Worm (Caenorhabditis elegans) whole organism, midembryonic: Measurements from ENCODE around the gene W06A7.2.

Experiments
- T22C8.4 ChIP-seq: fragments of 200-800 bp; sonication (Bioruptor generic); IDR thresholded peaks from 2 replicates; pipeline ENCODE4 v1.3.6; 2022; ENCODE audit warnings: missing genetic modification characterization, missing compliant biosample characterization
- cog-1 ChIP-seq: sonication (generic microtip); optimal IDR thresholded peaks from 2 replicates; lab custom pipeline; 2016; ENCODE audit warnings: missing genetic modification characterization, missing compliant biosample characterization
- flt-1 ChIP-seq: fragments of 200-800 bp; sonication (Bioruptor generic); IDR thresholded peaks from 2 replicates; pipeline ENCODE4 v1.3.6; 2022; ENCODE audit warnings: missing genetic modification characterization, missing compliant biosample characterization
- klf-2 ChIP-seq: fragments of 200-800 bp; sonication (Bioruptor generic); conservative IDR thresholded peaks from 2 replicates; pipeline ENCODE4 v1.3.6; 2022; ENCODE audit warnings: missing genetic modification reagents, missing genetic modification characterization, missing compliant biosample characterization
- med-1 ChIP-seq: sonication (generic microtip); optimal IDR thresholded peaks from 2 replicates; lab custom pipeline; 2017; ENCODE audit warnings: missing genetic modification characterization, mild to moderate bottlenecking, missing compliant biosample characterization, antibody characterized with exemption, missing genetic modification reagents; ENCODE audit not compliant: insufficient read depth
- ref-1 ChIP-seq: fragments of 200-800 bp; sonication (Bioruptor generic); conservative IDR thresholded peaks from 2 replicates; pipeline ENCODE4 v1.3.6; 2022; ENCODE audit warnings: missing genetic modification reagents, missing genetic modification characterization, missing compliant biosample characterization
- tab-1 ChIP-seq: fragments of 200-800 bp; sonication (Bioruptor generic); IDR thresholded peaks from 2 replicates; pipeline ENCODE4 v1.3.6; 2022; ENCODE audit warnings: missing genetic modification characterization, missing compliant biosample characterization
- ztf-23 ChIP-seq: fragments of 200-800 bp; sonication (Bioruptor generic); IDR thresholded peaks from 2 replicates; pipeline ENCODE4 v1.3.6; 2022; ENCODE audit warnings: missing genetic modification reagents, missing genetic modification characterization, missing compliant biosample characterization
- ztf-29 ChIP-seq: fragments of 200-800 bp; sonication (Bioruptor generic); IDR thresholded peaks from 2 replicates; pipeline ENCODE4 v1.3.6; 2022; ENCODE audit warnings: missing genetic modification reagents, missing genetic modification characterization, missing compliant biosample characterization

W06A7.2 gene

ce11 chrV:14821553-14821952, at the start of gene W06A7.2:
Gene W06A7.2 (plus strand): TSS chrV:14821853.
- TF ChIP-seq ztf-29 (GFP tag; lab: Robert Waterston, UW) (no peak), T22C8.4 (GFP tag; lab: Robert Waterston, UW) (no peak), ref-1 (GFP tag; lab: Robert Waterston, UW) (no peak), flt-1 (no peak), med-1 (no peak), ztf-23 (GFP tag; lab: Robert Waterston, UW) (no peak), cog-1 (tag; lab: Kevin White, UChicago) (no peak), klf-2 (GFP tag; lab: Robert Waterston, UW) (no peak), tab-1 (GFP tag; lab: Robert Waterston, UW) (no peak)

- TF ChIP-seq cog-1 (tag; lab: Kevin White, UChicago) (peak; percentile 21), tab-1 (GFP tag; lab: Robert Waterston, UW) (no peak), klf-2 (GFP tag; lab: Robert Waterston, UW) (no peak), ztf-29 (GFP tag; lab: Robert Waterston, UW) (no peak), med-1 (no peak)
These were observed 48.6 kb upstream of the W06A7.2 start, which contains the start of gene haf-7 for ce11 chrV:14773048-14773447. Gene haf-7 (plus strand): TSS chrV:14773258.

DNA sequence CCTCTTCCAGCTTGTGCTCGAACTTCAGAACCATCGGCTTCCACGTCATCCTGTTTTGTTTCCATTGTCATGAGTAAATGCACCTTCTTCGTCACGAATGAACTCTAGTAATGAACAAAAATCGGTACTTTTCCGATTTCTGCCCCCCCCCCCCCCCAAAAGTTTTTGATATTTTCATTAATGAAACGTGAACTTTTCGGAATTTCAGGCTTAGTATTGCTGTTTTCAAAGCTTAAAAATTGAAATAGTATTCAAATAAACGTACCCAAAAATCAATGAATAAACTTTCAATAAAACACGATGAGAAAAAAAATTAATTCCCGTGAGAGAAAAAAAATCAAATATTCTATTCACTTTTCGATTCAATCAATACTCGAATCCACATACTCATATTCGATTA, 42.0 kb upstream of the W06A7.2 start, which contains the start of the genes scrm-7 and Y50E8A.10:
scrm-7 (minus strand) TSS at position 101 of the 400 bp plus-strand sequence.
Y50E8A.10 (plus strand) TSS at position 353 of the 400 bp plus-strand sequence.
- TF ChIP-seq ref-1 (GFP tag; lab: Robert Waterston, UW) (no peak), ztf-29 (GFP tag; lab: Robert Waterston, UW) (no peak), med-1 (no peak), flt-1 (no peak), tab-1 (GFP tag; lab: Robert Waterston, UW) (no peak), T22C8.4 (GFP tag; lab: Robert Waterston, UW) (no peak), cog-1 (tag; lab: Kevin White, UChicago) (no peak), klf-2 (GFP tag; lab: Robert Waterston, UW) (no peak), ztf-23 (GFP tag; lab: Robert Waterston, UW) (no peak)

- no peak for TF ChIP-seq ztf-23 (GFP tag; lab: Robert Waterston, UW)
These were observed 40.5 kb upstream of the W06A7.2 start, which contains the start of gene Y50E8A.11 for ce11 chrV:14781130-14781529. Gene Y50E8A.11 (plus strand): TSS chrV:14781430.

- TF ChIP-seq ztf-23 (GFP tag; lab: Robert Waterston, UW) (no peak), klf-2 (GFP tag; lab: Robert Waterston, UW) (no peak), cog-1 (tag; lab: Kevin White, UChicago) (no peak), ref-1 (GFP tag; lab: Robert Waterston, UW) (no peak), med-1 (no peak), T22C8.4 (GFP tag; lab: Robert Waterston, UW) (no peak), ztf-29 (GFP tag; lab: Robert Waterston, UW) (no peak), tab-1 (GFP tag; lab: Robert Waterston, UW) (no peak), flt-1 (no peak)
These were observed 37.4 kb upstream of the W06A7.2 start, which contains the start of gene Y50E8A.12 for ce11 chrV:14784160-14784774. Gene Y50E8A.12 (minus strand): TSS chrV:14784210.

DNA sequence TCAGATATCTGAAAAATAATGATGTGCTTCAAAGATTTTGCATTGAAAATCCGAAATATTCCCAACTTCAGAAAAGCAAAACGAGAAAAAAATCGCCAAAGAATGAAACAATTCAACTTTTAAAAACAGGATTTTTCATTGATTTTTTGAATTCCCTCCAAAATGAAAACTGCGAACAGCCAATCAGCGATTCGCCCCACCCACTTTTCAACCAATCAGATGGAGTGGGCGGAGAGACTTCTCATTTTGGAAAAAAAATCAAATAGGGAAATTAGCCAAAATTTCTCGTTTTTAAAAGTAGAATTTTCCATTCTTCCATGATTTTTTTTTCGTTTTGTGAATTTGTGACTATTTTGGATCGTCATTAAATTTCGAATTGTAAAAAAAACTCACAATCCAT, 36.9 kb upstream of the W06A7.2 start:
- TF ChIP-seq tab-1 (GFP tag; lab: Robert Waterston, UW) = no peak
- no peak for TF ChIP-seq klf-2 (GFP tag; lab: Robert Waterston, UW)
- no peak for TF ChIP-seq cog-1 (tag; lab: Kevin White, UChicago)
- TF ChIP-seq T22C8.4 (GFP tag; lab: Robert Waterston, UW) = no peak
- no peak for TF ChIP-seq ref-1 (GFP tag; lab: Robert Waterston, UW)
- TF ChIP-seq ztf-23 (GFP tag; lab: Robert Waterston, UW) = no peak
- no peak for TF ChIP-seq ztf-29 (GFP tag; lab: Robert Waterston, UW)
- TF ChIP-seq med-1 = no peak
- no peak for TF ChIP-seq flt-1

ce11 chrV:14788462-14788861, 33.2 kb upstream of the W06A7.2 start:
- TF ChIP-seq tab-1 (GFP tag; lab: Robert Waterston, UW) (no peak), ztf-29 (GFP tag; lab: Robert Waterston, UW) (no peak), T22C8.4 (GFP tag; lab: Robert Waterston, UW) (no peak), cog-1 (tag; lab: Kevin White, UChicago) (no peak), ztf-23 (GFP tag; lab: Robert Waterston, UW) (no peak), flt-1 (no peak), med-1 (no peak), ref-1 (GFP tag; lab: Robert Waterston, UW) (no peak)

- TF ChIP-seq ztf-23 (GFP tag; lab: Robert Waterston, UW) (no peak), ref-1 (GFP tag; lab: Robert Waterston, UW) (no peak), klf-2 (GFP tag; lab: Robert Waterston, UW) (no peak), T22C8.4 (GFP tag; lab: Robert Waterston, UW) (no peak), med-1 (no peak), ztf-29 (GFP tag; lab: Robert Waterston, UW) (no peak), flt-1 (no peak), cog-1 (tag; lab: Kevin White, UChicago) (no peak), tab-1 (GFP tag; lab: Robert Waterston, UW) (no peak)
These were observed 30.9 kb upstream of the W06A7.2 start for ce11 chrV:14790792-14791191.

ce11 chrV:14791703-14792102, 29.9 kb upstream of the W06A7.2 start:
- no peak for TF ChIP-seq ref-1 (GFP tag; lab: Robert Waterston, UW)
- no peak for TF ChIP-seq flt-1

ce11 chrV:14792346-14792745, 29.3 kb upstream of the W06A7.2 start:
- TF ChIP-seq cog-1 (tag; lab: Kevin White, UChicago) (no peak), tab-1 (GFP tag; lab: Robert Waterston, UW) (no peak), ztf-29 (GFP tag; lab: Robert Waterston, UW) (no peak), flt-1 (no peak), klf-2 (GFP tag; lab: Robert Waterston, UW) (no peak), ztf-23 (GFP tag; lab: Robert Waterston, UW) (no peak)
